Worm (Caenorhabditis elegans): Measurements from ENCODE around the gene F25E2.2.

The F25E2.2 gene

ce11 chrX:760579-760978 is 50.0 kb downstream of the F25E2.2 start (continued):
- no peak for TF ChIP-seq Y79H2A.3 (GFP tag; conservative IDR thresholded peaks at IDR 0.05)
- no peak for TF ChIP-seq B0019.2 (GFP tag; conservative IDR thresholded peaks at IDR 0.05)
- no peak for TF ChIP-seq cebp-1 (GFP tag; IDR thresholded peaks at IDR 0.05)
- TF ChIP-seq cebp-1 (tag; optimal IDR thresholded peaks at IDR 0.05) = peak; percentile 62
- TF ChIP-seq Y95B8A.8 (GFP tag; IDR thresholded peaks at IDR 0.05) = no peak
- no peak for TF ChIP-seq ztf-3 (GFP tag; optimal IDR thresholded peaks at IDR 0.05)
- TF ChIP-seq Y53F4B.3 (GFP tag; IDR thresholded peaks at IDR 0.05) = no peak
- TF ChIP-seq fkh-3 (tag; optimal IDR thresholded peaks at IDR 0.05) = no peak
- no peak for TF ChIP-seq F22D6.2 (tag; optimal IDR thresholded peaks at IDR 0.05)
- TF ChIP-seq snpc-1.1 (tag; optimal IDR thresholded peaks at IDR 0.05; ENCODE audit: insufficient read depth) = no peak
- no peak for TF ChIP-seq rec-8 (tag; optimal IDR thresholded peaks at IDR 0.05)
- TF ChIP-seq egrh-3 (GFP tag; IDR thresholded peaks at IDR 0.05) = peak; percentile 26; the same call in 1 of the 2 replicates

ce11 chrX:759634-760033 is 51.0 kb downstream of the F25E2.2 start, which contains the start of gene aex-3:
TSS of gene aex-3 (minus strand) at chrX:759734.
- no peak for TF ChIP-seq B0336.3 (GFP tag; IDR thresholded peaks at IDR 0.05)
- TF ChIP-seq attf-3 (GFP tag; conservative IDR thresholded peaks at IDR 0.05) = no peak
- no peak for TF ChIP-seq akir-1 (GFP tag; optimal IDR thresholded peaks at IDR 0.05)
- no peak for TF ChIP-seq mes-4 (tag; optimal IDR thresholded peaks at IDR 0.05)
- TF ChIP-seq nhr-27 (tag; optimal IDR thresholded peaks at IDR 0.05) = no peak
- no peak for TF ChIP-seq snpc-3.4 (tag; optimal IDR thresholded peaks at IDR 0.05)
- no peak for TF ChIP-seq pbrm-1 (GFP tag; IDR thresholded peaks at IDR 0.05)
- TF ChIP-seq ztf-22 (GFP tag; optimal IDR thresholded peaks at IDR 0.05) = no peak
- TF ChIP-seq cebp-1 (GFP tag; IDR thresholded peaks at IDR 0.05) = no peak
- TF ChIP-seq cebp-1 (tag; optimal IDR thresholded peaks at IDR 0.05) = no peak
- TF ChIP-seq nhr-120 (GFP tag; IDR thresholded peaks at IDR 0.05) = no peak

All from whole organism, young adult.